Worm (Caenorhabditis elegans) whole organism, young adult: ENCODE results near the gene Y47D3A.31.

ENCODE experiments used
- C06A6.2 ChIP-seq: fragments of 200-800 bp; sonication (Bioruptor generic); conservative IDR thresholded peaks from 2 replicates; pipeline ENCODE4 v1.3.6; 2022; ENCODE audit warnings: missing genetic modification characterization, missing compliant biosample characterization
- K11D2.4 ChIP-seq: fragments of 200-800 bp; sonication (Bioruptor generic); IDR thresholded peaks from 2 replicates; pipeline ENCODE4 v1.3.6; 2022; ENCODE audit warnings: missing genetic modification reagents, missing genetic modification characterization, missing compliant biosample characterization
- nhr-120 ChIP-seq: fragments of 200-800 bp; sonication (Bioruptor generic); IDR thresholded peaks from 2 replicates; pipeline ENCODE4 v1.3.6; 2022; ENCODE audit warnings: missing genetic modification characterization, missing compliant biosample characterization

DNA sequence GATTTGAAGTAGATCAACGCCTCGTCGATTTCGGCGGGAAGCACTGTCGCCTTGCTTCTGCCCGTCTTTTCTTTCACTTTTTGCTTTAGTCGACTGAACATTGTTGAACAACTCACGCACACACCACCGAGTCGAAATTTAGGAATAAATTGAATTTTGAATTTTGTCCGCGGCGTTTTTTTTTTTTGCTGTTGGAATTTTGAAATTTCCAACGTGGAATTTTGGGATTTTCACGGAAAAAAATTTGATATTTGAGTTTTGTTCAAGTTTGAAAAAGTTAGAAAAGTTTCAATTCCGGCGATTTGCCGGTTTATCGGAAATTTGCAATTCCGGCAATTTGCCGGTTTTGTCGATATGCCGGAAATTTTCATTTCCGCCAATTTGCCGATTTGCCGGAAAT, at the start of gene Y47D3A.31:
- TF ChIP-seq nhr-120 (GFP tag; lab: Robert Waterston, UW) (no peak), K11D2.4 (no peak), C06A6.2 (GFP tag; lab: Robert Waterston, UW) (no peak)
